Worm (Caenorhabditis elegans) whole organism, young adult: Measurements from ENCODE around the gene scl-5.

Experiments
- B0261.1 ChIP-seq: sonication (generic microtip); optimal IDR thresholded peaks from 2 replicates; lab custom pipeline; 2016; ENCODE audit warnings: mild to moderate bottlenecking, missing genetic modification characterization, moderate library complexity, missing compliant biosample characterization
- C17E4.6 ChIP-seq: fragments of 200-800 bp; sonication (Bioruptor generic); IDR thresholded peaks from 2 replicates; pipeline ENCODE4 v1.3.6; 2022; ENCODE audit warnings: missing genetic modification reagents, missing genetic modification characterization, missing compliant biosample characterization
- F10E7.11 ChIP-seq: sonication (generic microtip); optimal IDR thresholded peaks from 2 replicates; lab custom pipeline; 2017; ENCODE audit warnings: mild to moderate bottlenecking, missing genetic modification characterization, moderate library complexity, missing compliant biosample characterization
- F37B4.10 ChIP-seq: fragments of 200-800 bp; sonication (Bioruptor generic); IDR thresholded peaks from 2 replicates; pipeline ENCODE4 v1.3.6; 2022; ENCODE audit warnings: missing genetic modification characterization, missing compliant biosample characterization
- F39B2.1 ChIP-seq: fragments of 200-800 bp; sonication (Bioruptor generic); IDR thresholded peaks from 2 replicates; pipeline ENCODE4 v1.3.6; 2022; ENCODE audit warnings: missing genetic modification reagents, missing genetic modification characterization, missing compliant biosample characterization
- F57C9.4 ChIP-seq: sonication (generic microtip); optimal IDR thresholded peaks from 2 replicates; lab custom pipeline; 2017; ENCODE audit warnings: mild to moderate bottlenecking, missing genetic modification characterization, missing compliant biosample characterization
- K11D2.4 ChIP-seq: fragments of 200-800 bp; sonication (Bioruptor generic); IDR thresholded peaks from 2 replicates; pipeline ENCODE4 v1.3.6; 2022; ENCODE audit warnings: missing genetic modification reagents, missing genetic modification characterization, missing compliant biosample characterization
- K12H6.12 ChIP-seq: fragments of 200-800 bp; sonication (Bioruptor generic); optimal IDR thresholded peaks from 2 replicates; lab custom pipeline; 2018; ENCODE audit warnings: mild to moderate bottlenecking, missing genetic modification characterization, missing compliant biosample characterization
- T07F8.4 ChIP-seq: sonication (generic microtip); optimal IDR thresholded peaks from 2 replicates; lab custom pipeline; 2016; ENCODE audit warnings: mild to moderate bottlenecking, missing genetic modification characterization, moderate library complexity, missing compliant biosample characterization
- T26A5.8 ChIP-seq: sonication (generic microtip); optimal IDR thresholded peaks from 2 replicates; lab custom pipeline; 2016; ENCODE audit warnings: missing genetic modification characterization, missing compliant biosample characterization
- Y79H2A.3 ChIP-seq: fragments of 200-800 bp; sonication (Bioruptor generic); conservative IDR thresholded peaks from 2 replicates; pipeline ENCODE4 v1.3.6; 2022; ENCODE audit warnings: missing genetic modification reagents, missing genetic modification characterization, missing compliant biosample characterization
- ZK185.1 ChIP-seq: sonication (generic microtip); optimal IDR thresholded peaks from 2 replicates; lab custom pipeline; 2016; ENCODE audit warnings: mild to moderate bottlenecking, missing genetic modification characterization, missing compliant biosample characterization; ENCODE audit not compliant: poor library complexity, severe bottlenecking
- attf-6 ChIP-seq: fragments of 200-800 bp; sonication (Bioruptor generic); IDR thresholded peaks from 2 replicates; pipeline ENCODE4 v1.3.6; 2022; ENCODE audit warnings: missing genetic modification reagents, missing genetic modification characterization, missing compliant biosample characterization
- cebp-1 ChIP-seq, 2 experiments: fragments of 200-800 bp in 1 of 2; sonication (Bioruptor generic) in 1 of 2; sonication (generic microtip) in 1 of 2; IDR thresholded peaks in 1 of 2; optimal IDR thresholded peaks in 1 of 2; 2 replicates each; pipeline versions ENCODE4 v1.3.6 to Lab custom; 2017 to 2022; ENCODE audit warnings: missing compliant biosample characterization in 2 of 2, missing genetic modification characterization in 2 of 2, mild to moderate bottlenecking in 1 of 2, missing genetic modification reagents in 1 of 2, moderate library complexity in 1 of 2
- ceh-40 ChIP-seq: fragments of 200-800 bp; sonication (Bioruptor generic); IDR thresholded peaks from 2 replicates; pipeline ENCODE4 v1.3.6; 2022; ENCODE audit warnings: missing genetic modification characterization, missing compliant biosample characterization
- ceh-79 ChIP-seq: sonication (generic microtip); optimal IDR thresholded peaks from 2 replicates; lab custom pipeline; 2017; ENCODE audit warnings: mild to moderate bottlenecking, missing genetic modification characterization, missing compliant biosample characterization
- dpff-1 ChIP-seq: sonication (generic microtip); optimal IDR thresholded peaks from 2 replicates; lab custom pipeline; 2017; ENCODE audit warnings: mild to moderate bottlenecking, missing genetic modification characterization, missing compliant biosample characterization
- egl-18 ChIP-seq: fragments of 200-800 bp; sonication (Bioruptor generic); IDR thresholded peaks from 2 replicates; pipeline ENCODE4 v1.3.6; 2022; ENCODE audit warnings: missing genetic modification reagents, missing genetic modification characterization, missing compliant biosample characterization
- ekl-4 ChIP-seq: fragments of 200-800 bp; sonication (Bioruptor generic); IDR thresholded peaks from 2 replicates; pipeline ENCODE4 v1.3.6; 2022; ENCODE audit warnings: missing genetic modification reagents, missing genetic modification characterization, missing compliant biosample characterization
- hmg-1.2 ChIP-seq: fragments of 200-800 bp; sonication (Bioruptor generic); IDR thresholded peaks from 2 replicates; pipeline ENCODE4 v1.3.6; 2022; ENCODE audit warnings: missing genetic modification reagents, missing genetic modification characterization, missing compliant biosample characterization
- lin-26 ChIP-seq: fragments of 200-800 bp; sonication (Bioruptor generic); IDR thresholded peaks from 2 replicates; pipeline ENCODE4 v1.3.6; 2022; ENCODE audit warnings: missing genetic modification reagents, missing genetic modification characterization, missing compliant biosample characterization
- lin-35 ChIP-seq, 3 experiments: fragments of 150-350 bp in 2 of 3; sonication (generic microtip) in 1 of 3; optimal IDR thresholded peaks; 2 replicates each; lab custom pipeline; 2014 to 2018; ENCODE audit warnings: missing biosample characterization in 3 of 3, missing genetic modification characterization in 3 of 3, missing genetic modification reagents in 3 of 3
- lin-40 ChIP-seq: sonication (generic microtip); optimal IDR thresholded peaks from 2 replicates; lab custom pipeline; 2016; ENCODE audit warnings: missing genetic modification characterization, mild to moderate bottlenecking, missing compliant biosample characterization, missing genotype, missing genetic modification reagents
- lsl-1 ChIP-seq: fragments of 200-800 bp; sonication (Bioruptor generic); optimal IDR thresholded peaks from 2 replicates; lab custom pipeline; 2018; ENCODE audit warnings: mild to moderate bottlenecking, missing genetic modification characterization, moderate library complexity, missing compliant biosample characterization
- madf-3 ChIP-seq: fragments of 200-800 bp; sonication (Bioruptor generic); IDR thresholded peaks from 2 replicates; pipeline ENCODE4 v1.3.6; 2022; ENCODE audit warnings: missing genetic modification reagents, missing genetic modification characterization, missing compliant biosample characterization
- madf-6 ChIP-seq: fragments of 200-800 bp; sonication (Bioruptor generic); IDR thresholded peaks from 2 replicates; pipeline ENCODE4 v1.3.6; 2022; ENCODE audit warnings: missing genetic modification reagents, missing genetic modification characterization, missing compliant biosample characterization
- madf-8 ChIP-seq: fragments of 200-800 bp; sonication (Bioruptor generic); conservative IDR thresholded peaks from 2 replicates; pipeline ENCODE4 v1.3.6; 2022; ENCODE audit warnings: missing genetic modification reagents, missing genetic modification characterization, missing compliant biosample characterization
- mel-28 ChIP-seq: sonication (generic microtip); optimal IDR thresholded peaks from 2 replicates; lab custom pipeline; 2016; ENCODE audit warnings: borderline replicate concordance, mild to moderate bottlenecking, missing genetic modification characterization, missing compliant biosample characterization
- mes-4 ChIP-seq: sonication (generic microtip); optimal IDR thresholded peaks from 2 replicates; lab custom pipeline; 2016; ENCODE audit warnings: missing genotype, missing genetic modification characterization, missing compliant biosample characterization
- nfya-1 ChIP-seq: sonication (generic microtip); optimal IDR thresholded peaks from 2 replicates; lab custom pipeline; 2017; ENCODE audit warnings: antibody characterized with exemption, missing compliant biosample characterization, missing genetic modification characterization, borderline replicate concordance; ENCODE audit not compliant: insufficient read depth
- nfyb-1 ChIP-seq: fragments of 200-800 bp; sonication (Bioruptor generic); IDR thresholded peaks from 2 replicates; pipeline ENCODE4 v1.3.6; 2022; ENCODE audit warnings: missing genetic modification reagents, missing genetic modification characterization, missing compliant biosample characterization
- nhr-120 ChIP-seq: fragments of 200-800 bp; sonication (Bioruptor generic); IDR thresholded peaks from 2 replicates; pipeline ENCODE4 v1.3.6; 2022; ENCODE audit warnings: missing genetic modification characterization, missing compliant biosample characterization
- rec-8 ChIP-seq, 2 experiments: sonication (generic microtip); optimal IDR thresholded peaks; 2 replicates each; lab custom pipeline; 2016; ENCODE audit warnings: mild to moderate bottlenecking in 2 of 2, missing genetic modification characterization in 2 of 2, missing genetic modification reagents in 2 of 2, missing genotype in 2 of 2, missing biosample characterization in 1 of 2, missing compliant biosample characterization in 1 of 2, moderate library complexity in 1 of 2
- sea-2 ChIP-seq: fragments of 200-800 bp; sonication (Bioruptor generic); IDR thresholded peaks from 2 replicates; pipeline ENCODE4 v1.3.6; 2022; ENCODE audit warnings: missing genetic modification characterization, missing compliant biosample characterization
- snpc-1.1 ChIP-seq: sonication (generic microtip); optimal IDR thresholded peaks from 2 replicates; lab custom pipeline; 2017; ENCODE audit warnings: missing genetic modification characterization, mild to moderate bottlenecking, missing compliant biosample characterization, antibody characterized with exemption, moderate library complexity, missing genotype, missing genetic modification reagents; ENCODE audit not compliant: insufficient read depth
- tbp1 ChIP-seq: fragments of 200-800 bp; sonication (Bioruptor generic); optimal IDR thresholded peaks from 2 replicates; lab custom pipeline; 2018; ENCODE audit warnings: mild to moderate bottlenecking, missing genetic modification characterization, missing compliant biosample characterization
- tlf-1 ChIP-seq: fragments of 200-800 bp; sonication (Bioruptor generic); optimal IDR thresholded peaks from 2 replicates; lab custom pipeline; 2018; ENCODE audit warnings: mild to moderate bottlenecking, missing genetic modification characterization, missing compliant biosample characterization
- unc-62 ChIP-seq: fragments of 150-350 bp; optimal IDR thresholded peaks from 2 replicates; lab custom pipeline; 2014; ENCODE audit warnings: missing biosample characterization, missing genetic modification reagents, missing genetic modification characterization
- zfh-2 ChIP-seq: fragments of 200-800 bp; sonication (Bioruptor generic); conservative IDR thresholded peaks from 2 replicates; pipeline ENCODE4 v1.3.6; 2022; ENCODE audit warnings: missing genetic modification reagents, missing genetic modification characterization, missing compliant biosample characterization
- ztf-18 ChIP-seq: sonication (generic microtip); optimal IDR thresholded peaks from 2 replicates; lab custom pipeline; 2016; ENCODE audit warnings: missing genotype, mild to moderate bottlenecking, missing genetic modification characterization, missing compliant biosample characterization
- ztf-28 ChIP-seq: fragments of 200-800 bp; sonication (Bioruptor generic); IDR thresholded peaks from 2 replicates; pipeline ENCODE4 v1.3.6; 2022; ENCODE audit warnings: missing genetic modification reagents, missing genetic modification characterization, missing compliant biosample characterization
- ztf-6 ChIP-seq: fragments of 200-800 bp; sonication (Bioruptor generic); IDR thresholded peaks from 2 replicates; pipeline ENCODE4 v1.3.6; 2022; ENCODE audit warnings: missing genetic modification reagents, missing genetic modification characterization, missing compliant biosample characterization

Gene scl-5

DNA sequence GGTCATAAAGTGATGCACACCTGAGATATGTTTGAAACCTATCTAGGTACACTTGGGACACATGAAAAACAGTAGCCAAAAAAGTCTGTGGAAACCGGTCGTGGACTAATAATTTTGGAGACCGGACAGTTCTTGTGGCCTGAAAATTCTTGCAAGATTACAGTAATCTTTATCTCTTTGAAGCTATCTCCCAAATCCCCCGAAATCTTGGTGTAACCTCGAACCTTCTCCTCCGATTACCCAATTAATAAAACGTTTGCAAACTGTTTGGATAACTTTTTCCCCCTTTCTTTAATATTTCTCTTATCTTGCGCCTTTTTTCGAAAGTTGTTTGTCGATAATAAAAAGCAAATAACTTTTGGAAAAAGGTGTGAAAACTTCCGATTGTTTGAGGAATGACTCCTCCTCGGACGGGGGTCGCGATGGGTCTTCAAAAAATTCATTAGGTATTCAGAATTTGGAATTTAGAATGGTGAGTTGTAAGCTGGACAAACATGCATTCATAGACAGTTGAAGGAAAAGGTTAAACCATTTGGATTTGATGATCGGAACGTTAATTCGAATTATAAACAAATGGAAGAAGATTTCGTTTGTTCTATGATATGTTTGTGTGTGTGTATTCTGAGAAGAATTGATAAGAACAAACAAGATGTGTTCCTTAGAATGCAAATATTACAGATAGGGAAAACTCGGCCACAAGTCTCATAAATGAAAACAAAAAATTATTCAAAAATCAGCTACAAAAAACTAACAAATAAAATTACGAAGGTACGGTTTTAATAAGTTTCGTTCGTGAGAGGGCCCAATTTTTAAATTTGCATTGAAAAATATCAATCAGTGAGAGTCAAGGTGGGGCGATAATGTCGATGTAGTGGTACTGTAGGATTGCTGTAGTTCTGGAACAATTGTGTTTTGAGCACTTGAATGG, 19.3 kb downstream of the scl-5 start (continued):
- no peak for TF ChIP-seq mes-4 (tag; lab: Kevin White, UChicago)
- TF ChIP-seq B0261.1, result no peak
- no peak for TF ChIP-seq F57C9.4 (tag; lab: Kevin White, UChicago)
- TF ChIP-seq F10E7.11, result peak; percentile 4
- no peak for TF ChIP-seq ztf-18 (tag; lab: Kevin White, UChicago)
- no peak for TF ChIP-seq T26A5.8 (tag; lab: Kevin White, UChicago)
- TF ChIP-seq sea-2 (GFP tag; lab: Robert Waterston, UW), result no peak
- TF ChIP-seq madf-8 (GFP tag; lab: Robert Waterston, UW), result no peak
- no peak for TF ChIP-seq tbp1 (GFP tag; lab: Kevin White, UChicago)
- peak in 1 of 3 experiments; percentile 50 for TF ChIP-seq lin-35 (GFP tag; optimal IDR thresholded peaks at IDR 0.05; lab: Kevin White, UChicago)
- no peak for TF ChIP-seq nhr-120 (GFP tag; lab: Robert Waterston, UW)
- no peak for TF ChIP-seq T07F8.4 (tag; lab: Kevin White, UChicago)
- 0 out of 2 replicates have a peak, but pooled peaks have one; percentile 1 for TF ChIP-seq ceh-40 (GFP tag; lab: Robert Waterston, UW)
- TF ChIP-seq C17E4.6 (GFP tag; lab: Robert Waterston, UW), result no peak
- no peak for TF ChIP-seq tlf-1 (GFP tag; lab: Kevin White, UChicago)
- peak; percentile 20 for TF ChIP-seq ZK185.1 (tag; lab: Kevin White, UChicago)
- no peak for TF ChIP-seq dpff-1 (tag; lab: Kevin White, UChicago)
- TF ChIP-seq ekl-4, result no peak
- TF ChIP-seq rec-8 (tag; optimal IDR thresholded peaks at IDR 0.05; lab: Kevin White, UChicago), result no peak
- no peak for TF ChIP-seq F37B4.10
- no peak for TF ChIP-seq Y79H2A.3 (GFP tag; lab: Robert Waterston, UW)
- TF ChIP-seq ztf-6 (GFP tag; lab: Robert Waterston, UW), result no peak
- TF ChIP-seq zfh-2 (GFP tag; lab: Robert Waterston, UW), result no peak
- no peak for TF ChIP-seq snpc-1.1 (tag; lab: Kevin White, UChicago)
- TF ChIP-seq ceh-79 (tag; lab: Kevin White, UChicago), result no peak
- no peak for TF ChIP-seq attf-6
- 0 out of 2 replicates have a peak, but pooled peaks have one; percentile 40 for TF ChIP-seq nfyb-1 (GFP tag; lab: Robert Waterston, UW)
- TF ChIP-seq cebp-1 (GFP tag; IDR thresholded peaks at IDR 0.05; lab: Robert Waterston, UW), result no peak
- peak; percentile 25 for TF ChIP-seq cebp-1 (tag; optimal IDR thresholded peaks at IDR 0.05; lab: Kevin White, UChicago)
- peak; percentile 36; the same call in 1 of the 2 replicates for TF ChIP-seq F39B2.1
- peak; percentile 22; the same call in 1 of the 2 replicates for TF ChIP-seq lin-26 (GFP tag; lab: Robert Waterston, UW)
- no peak for TF ChIP-seq mel-28
- no peak for TF ChIP-seq egl-18 (GFP tag; lab: Robert Waterston, UW)
- TF ChIP-seq madf-3 (GFP tag; lab: Robert Waterston, UW), result 0 out of 2 replicates have a peak, but pooled peaks have one; percentile 3
- TF ChIP-seq nfya-1 (tag; lab: Kevin White, UChicago), result no peak
- no peak for TF ChIP-seq unc-62 (GFP tag; lab: Kevin White, UChicago)
- TF ChIP-seq K11D2.4 (GFP tag; lab: Robert Waterston, UW), result no peak
- no peak for TF ChIP-seq madf-6 (GFP tag; lab: Robert Waterston, UW)
- no peak for TF ChIP-seq ztf-28 (GFP tag; lab: Robert Waterston, UW)
- TF ChIP-seq lin-40, result peak; percentile 36
- no peak for TF ChIP-seq K12H6.12 (tag; lab: Kevin White, UChicago)
- TF ChIP-seq lsl-1 (GFP tag; lab: Kevin White, UChicago), result no peak
- TF ChIP-seq hmg-1.2 (GFP tag; lab: Robert Waterston, UW), result 0 out of 2 replicates have a peak, but pooled peaks have one; percentile 8
